Fruit fly (Drosophila melanogaster) whole organism, embryonic: ENCODE results near the gene rush.

Source experiments
- B-H2 ChIP-seq: fragments of 200-800 bp; sonication (Bioruptor generic); optimal IDR thresholded peaks from 2 replicates; lab custom pipeline; 2018; ENCODE audit warnings: missing biosample characterization, mild to moderate bottlenecking, missing genetic modification characterization
- Bgb ChIP-seq: fragments of 200-800 bp; sonication (Bioruptor generic); IDR thresholded peaks from 2 replicates; pipeline ENCODE4 v1.3.6; 2022; ENCODE audit warnings: missing biosample characterization, missing genetic modification characterization; ENCODE audit not compliant: partially characterized antibody
- CG10543 ChIP-seq: fragments of 200-800 bp; sonication (Bioruptor generic); optimal IDR thresholded peaks from 3 replicates; lab custom pipeline; 2017; ENCODE audit warnings: missing biosample characterization, mild to moderate bottlenecking, missing genetic modification characterization, moderate library complexity
- CG10565 ChIP-seq: fragments of 200-800 bp; sonication (Bioruptor generic); optimal IDR thresholded peaks from 3 replicates; lab custom pipeline; 2016; ENCODE audit warnings: missing biosample characterization, mild to moderate bottlenecking, missing genetic modification characterization
- CG11695 ChIP-seq: fragments of 200-800 bp; sonication (Bioruptor generic); IDR thresholded peaks from 3 replicates; pipeline ENCODE4 v1.3.6; 2022; ENCODE audit warnings: missing biosample characterization, missing genetic modification characterization
- CG12769 ChIP-seq: fragments of 200-800 bp; sonication (Bioruptor generic); optimal IDR thresholded peaks from 2 replicates; lab custom pipeline; 2019; ENCODE audit warnings: missing biosample characterization, mild to moderate bottlenecking, missing genetic modification characterization, moderate library complexity
- CG15479 ChIP-seq: fragments of 200-800 bp; sonication (Bioruptor generic); optimal IDR thresholded peaks from 3 replicates; lab custom pipeline; 2019; ENCODE audit warnings: missing biosample characterization, mild to moderate bottlenecking, missing genetic modification characterization, moderate library complexity
- CG17829 ChIP-seq: fragments of 200-800 bp; optimal IDR thresholded peaks from 2 replicates; lab custom pipeline; 2019; ENCODE audit warnings: missing biosample characterization, mild to moderate bottlenecking, missing genetic modification characterization, moderate library complexity
- CG31224 ChIP-seq: fragments of 200-800 bp; sonication (Bioruptor generic); IDR thresholded peaks from 2 replicates; pipeline ENCODE4 v1.3.6; 2022; ENCODE audit warnings: missing biosample characterization, missing genetic modification characterization
- CG3726 ChIP-seq: fragments of 200-800 bp; sonication (Bioruptor generic); IDR thresholded peaks from 3 replicates; pipeline ENCODE4, ENCODE4 v1.3.6; 2022; ENCODE audit warnings: missing biosample characterization, missing genetic modification characterization
- CG4404 ChIP-seq: fragments of 200-800 bp; sonication (Bioruptor generic); IDR thresholded peaks from 2 replicates; pipeline ENCODE4 v1.3.6; 2022; ENCODE audit warnings: missing biosample characterization, missing genetic modification characterization
- CG4730 ChIP-seq: fragments of 200-800 bp; sonication (Bioruptor generic); IDR thresholded peaks from 2 replicates; pipeline ENCODE4 v1.3.6; 2022; ENCODE audit warnings: missing biosample characterization, missing genetic modification characterization
- CG7357 ChIP-seq: fragments of 200-800 bp; sonication (Bioruptor generic); IDR thresholded peaks from 3 replicates; pipeline ENCODE4 v1.3.6; 2022; ENCODE audit warnings: missing biosample characterization, missing genetic modification characterization
- CG7745 ChIP-seq: fragments of 200-800 bp; sonication (Bioruptor generic); optimal IDR thresholded peaks from 2 replicates; lab custom pipeline; 2018; ENCODE audit warnings: missing biosample characterization, mild to moderate bottlenecking, missing genetic modification characterization, moderate library complexity
- CG9817 ChIP-seq: fragments of 200-800 bp; sonication (Bioruptor generic); optimal IDR thresholded peaks from 2 replicates; lab custom pipeline; 2018; ENCODE audit warnings: missing biosample characterization, mild to moderate bottlenecking, missing genetic modification characterization, moderate library complexity
- D19A ChIP-seq: fragments of 200-800 bp; optimal IDR thresholded peaks from 3 replicates; lab custom pipeline; 2019; ENCODE audit warnings: missing biosample characterization, mild to moderate bottlenecking, missing genetic modification characterization, moderate library complexity
- ERR ChIP-seq: fragments of 200-800 bp; sonication (Bioruptor generic); optimal IDR thresholded peaks from 2 replicates; lab custom pipeline; 2016; ENCODE audit warnings: missing biosample characterization, missing genetic modification characterization
- Gsc ChIP-seq: fragments of 200-800 bp; sonication (Bioruptor generic); IDR thresholded peaks from 2 replicates; pipeline ENCODE4 v1.3.6; 2022; ENCODE audit warnings: missing biosample characterization, missing genetic modification characterization
- HLH3B ChIP-seq: fragments of 200-800 bp; sonication (Bioruptor generic); IDR thresholded peaks from 2 replicates; pipeline ENCODE4 v1.3.6; 2022; ENCODE audit warnings: missing biosample characterization, missing genetic modification characterization
- Hey ChIP-seq: fragments of 200-800 bp; sonication (Bioruptor generic); optimal IDR thresholded peaks from 3 replicates; lab custom pipeline; 2018; ENCODE audit warnings: missing biosample characterization, mild to moderate bottlenecking, missing genetic modification characterization
- Mrtf ChIP-seq: fragments of 200-800 bp; sonication (Bioruptor generic); IDR thresholded peaks from 3 replicates; pipeline ENCODE4 v1.3.6; 2022; ENCODE audit warnings: missing biosample characterization, missing genetic modification characterization
- NFAT ChIP-seq: fragments of 200-800 bp; sonication (Bioruptor generic); IDR thresholded peaks from 2 replicates; pipeline ENCODE4 v1.3.6; 2022; ENCODE audit warnings: missing biosample characterization, missing genetic modification characterization
- NK7.1 ChIP-seq: fragments of 200-800 bp; sonication (Bioruptor generic); optimal IDR thresholded peaks from 3 replicates; lab custom pipeline; 2016; ENCODE audit warnings: missing biosample characterization, missing genetic modification characterization
- Nf-YA ChIP-seq: fragments of 200-800 bp; sonication (Bioruptor generic); IDR thresholded peaks from 2 replicates; pipeline ENCODE4 v1.3.6; 2022; ENCODE audit warnings: missing biosample characterization, missing genetic modification characterization
- Rfx ChIP-seq: fragments of 200-800 bp; sonication (Bioruptor generic); IDR thresholded peaks from 2 replicates; pipeline ENCODE4 v1.3.6; 2022; ENCODE audit warnings: missing biosample characterization, missing genetic modification characterization
- Sox102F ChIP-seq: fragments of 200-800 bp; sonication (Bioruptor generic); optimal IDR thresholded peaks from 2 replicates; lab custom pipeline; 2018; ENCODE audit warnings: missing biosample characterization, mild to moderate bottlenecking, missing genetic modification characterization, moderate library complexity
- Taf1 ChIP-seq: fragments of 200-800 bp; sonication (Bioruptor generic); IDR thresholded peaks from 2 replicates; pipeline ENCODE4 v1.3.6; 2022; ENCODE audit warnings: missing biosample characterization, missing genetic modification characterization
- Tbp ChIP-seq: fragments of >200 bp; optimal IDR thresholded peaks from 2 replicates; lab custom pipeline; 2018; ENCODE audit warnings: missing biosample characterization, missing genetic modification characterization
- Trl ChIP-seq, 3 experiments: fragments of >200 bp in 2 of 3; fragments of 200-800 bp in 1 of 3; sonication (Bioruptor generic) in 1 of 3; optimal IDR thresholded peaks; 2 replicates in 1 of 3; 3 replicates in 2 of 3; lab custom pipeline; 2016 to 2017; ENCODE audit warnings: missing biosample characterization in 1 of 3, missing genetic modification characterization in 1 of 3
- al ChIP-seq: fragments of 200-800 bp; sonication (Bioruptor generic); IDR thresholded peaks from 2 replicates; pipeline ENCODE4 v1.3.6; 2022; ENCODE audit warnings: missing biosample characterization, missing genetic modification characterization
- aop ChIP-seq: fragments of 200-800 bp; sonication (Bioruptor generic); IDR thresholded peaks from 2 replicates; pipeline ENCODE4 v1.3.6; 2022; ENCODE audit warnings: missing biosample characterization, missing genetic modification characterization
- ap ChIP-seq: fragments of 200-800 bp; sonication (Bioruptor generic); IDR thresholded peaks from 2 replicates; pipeline ENCODE4 v1.3.6; 2022; ENCODE audit warnings: missing biosample characterization, missing genetic modification characterization
- bab2 ChIP-seq: fragments of 200-800 bp; sonication (Bioruptor generic); optimal IDR thresholded peaks from 2 replicates; lab custom pipeline; 2016; ENCODE audit warnings: missing biosample characterization, missing genetic modification characterization
- caup ChIP-seq: fragments of 200-800 bp; sonication (Bioruptor generic); optimal IDR thresholded peaks from 3 replicates; lab custom pipeline; 2017; ENCODE audit warnings: missing biosample characterization, mild to moderate bottlenecking, missing genetic modification characterization, moderate library complexity; ENCODE audit not compliant: severe bottlenecking
- ci ChIP-seq: fragments of 200-800 bp; sonication (Bioruptor generic); IDR thresholded peaks from 3 replicates; pipeline ENCODE4 v1.3.6; 2022; ENCODE audit warnings: missing biosample characterization, missing genetic modification characterization
- crc ChIP-seq: fragments of 200-800 bp; sonication (Bioruptor generic); optimal IDR thresholded peaks from 2 replicates; lab custom pipeline; 2016; ENCODE audit warnings: missing biosample characterization, missing genetic modification characterization
- disco-r ChIP-seq: fragments of 200-800 bp; sonication (Bioruptor generic); optimal IDR thresholded peaks from 2 replicates; lab custom pipeline; 2016; ENCODE audit warnings: missing biosample characterization, missing genetic modification characterization
- dm ChIP-seq: fragments of 200-800 bp; sonication (Bioruptor generic); optimal IDR thresholded peaks from 3 replicates; lab custom pipeline; 2016; ENCODE audit warnings: missing biosample characterization, missing genetic modification characterization
- emc ChIP-seq: fragments of 200-800 bp; sonication (Bioruptor generic); optimal IDR thresholded peaks from 2 replicates; lab custom pipeline; 2016; ENCODE audit warnings: missing biosample characterization, missing genetic modification characterization
- eve ChIP-seq, 2 experiments: fragments of >200 bp; optimal IDR thresholded peaks; 2 replicates each; lab custom pipeline; 2017; ENCODE audit warnings: missing biosample characterization in 2 of 2, missing genetic modification characterization in 2 of 2
- fd3F ChIP-seq: fragments of 200-800 bp; sonication (Bioruptor generic); optimal IDR thresholded peaks from 2 replicates; lab custom pipeline; 2018; ENCODE audit warnings: missing biosample characterization, mild to moderate bottlenecking, missing genetic modification characterization, moderate library complexity
- gcm2 ChIP-seq: fragments of 200-800 bp; sonication (Bioruptor generic); optimal IDR thresholded peaks from 2 replicates; lab custom pipeline; 2016; ENCODE audit warnings: missing biosample characterization, missing genetic modification characterization
- ken ChIP-seq: fragments of 200-800 bp; sonication (Bioruptor generic); IDR thresholded peaks from 3 replicates; pipeline ENCODE4 v1.3.6; 2022; ENCODE audit warnings: missing biosample characterization, missing genetic modification characterization
- mld ChIP-seq: fragments of 200-800 bp; sonication (Bioruptor generic); IDR thresholded peaks from 3 replicates; pipeline ENCODE4 v1.3.6; 2022; ENCODE audit warnings: missing biosample characterization, missing genetic modification characterization; ENCODE audit not compliant: partially characterized antibody
- pfk ChIP-seq: fragments of 200-800 bp; sonication (Bioruptor generic); optimal IDR thresholded peaks from 2 replicates; lab custom pipeline; 2018; ENCODE audit warnings: missing biosample characterization, mild to moderate bottlenecking, missing genetic modification characterization, moderate library complexity
- repo ChIP-seq: fragments of 200-800 bp; sonication (Bioruptor generic); optimal IDR thresholded peaks from 2 replicates; lab custom pipeline; 2016; ENCODE audit warnings: missing biosample characterization, missing genetic modification characterization
- scrt ChIP-seq: fragments of 200-800 bp; sonication (Bioruptor generic); optimal IDR thresholded peaks from 2 replicates; lab custom pipeline; 2018; ENCODE audit warnings: missing biosample characterization, mild to moderate bottlenecking, missing genetic modification characterization, moderate library complexity
- sens-2 ChIP-seq: fragments of 200-800 bp; sonication (Bioruptor generic); IDR thresholded peaks from 2 replicates; pipeline ENCODE4 v1.3.6; 2022; ENCODE audit warnings: missing biosample characterization, missing genetic modification characterization
- stwl ChIP-seq: fragments of 200-800 bp; sonication (Bioruptor generic); optimal IDR thresholded peaks from 3 replicates; lab custom pipeline; 2018; ENCODE audit warnings: missing biosample characterization, mild to moderate bottlenecking, missing genetic modification characterization, moderate library complexity
- tgo ChIP-seq: fragments of 200-800 bp; sonication (Bioruptor generic); IDR thresholded peaks from 3 replicates; pipeline ENCODE4 v1.3.6; 2022; ENCODE audit warnings: missing biosample characterization, missing genetic modification characterization
- usp ChIP-seq: fragments of >200 bp; optimal IDR thresholded peaks from 2 replicates; lab custom pipeline; 2017; ENCODE audit warnings: missing biosample characterization, missing genetic modification characterization
- z ChIP-seq: fragments of 200-800 bp; sonication (Bioruptor generic); IDR thresholded peaks from 3 replicates; pipeline ENCODE4 v1.3.6; 2022; ENCODE audit warnings: missing biosample characterization, missing genetic modification characterization
- zfh1 ChIP-seq: fragments of 200-800 bp; sonication (Bioruptor generic); IDR thresholded peaks from 3 replicates; pipeline ENCODE4 v1.3.6; 2022; ENCODE audit warnings: missing biosample characterization, missing genetic modification characterization

The rush gene

DNA sequence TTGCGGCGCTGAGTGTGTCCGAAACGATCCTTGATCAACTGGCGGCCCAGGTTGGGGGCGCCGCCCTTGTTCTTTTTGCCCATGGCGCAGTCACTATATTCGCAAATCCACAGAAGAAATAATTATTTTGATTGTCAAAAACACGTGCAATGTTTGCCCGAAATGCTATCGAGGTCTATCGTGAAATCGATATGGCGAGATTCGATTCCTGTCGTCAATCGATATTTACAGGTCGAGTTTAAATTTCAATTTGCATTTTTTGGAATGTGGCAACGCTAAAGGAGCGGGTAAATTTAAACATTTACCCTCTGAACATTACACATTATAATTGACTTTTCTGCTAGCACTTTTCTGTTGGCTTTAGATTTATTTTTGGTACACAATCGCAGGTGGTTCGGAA is 14.3 kb upstream of the rush start, which contains the start of gene Ns3 (continued):
- TF ChIP-seq repo (no peak), aop (GFP tag; lab: Robert Waterston, UW) (no peak), CG9817 (tag; lab: Kevin White, UChicago) (no peak), CG10565 (GFP tag; lab: Kevin White, UChicago) (no peak), B-H2 (GFP tag; lab: Kevin White, UChicago) (no peak), Rfx (GFP tag; lab: Robert Waterston, UW) (no peak), Bgb (GFP tag; lab: Robert Waterston, UW) (peak; percentile 92), Sox102F (GFP tag; lab: Kevin White, UChicago) (no peak), crc (no peak), tgo (no peak), scrt (GFP tag; lab: Kevin White, UChicago) (no peak), CG11695 (GFP tag; lab: Robert Waterston, UW) (no peak), eve (GFP tag; optimal IDR thresholded peaks at IDR 0.05; lab: Kevin White, UChicago) (no peak), fd3F (GFP tag; lab: Kevin White, UChicago) (no peak), usp (GFP tag; lab: Kevin White, UChicago) (no peak), Mrtf (GFP tag; lab: Robert Waterston, UW) (no peak), dm (peak; percentile 93), emc (GFP tag; lab: Kevin White, UChicago) (no peak), HLH3B (GFP tag; lab: Robert Waterston, UW) (no peak), stwl (tag; lab: Kevin White, UChicago) (peak; percentile 62), NK7.1 (GFP tag; lab: Kevin White, UChicago) (no peak), CG4404 (no peak), CG12769 (no peak), Hey (no peak), ci (GFP tag; lab: Robert Waterston, UW) (no peak), Trl (optimal IDR thresholded peaks at IDR 0.05; lab: Kevin White, UChicago) (no peak), Trl (GFP tag; optimal IDR thresholded peaks at IDR 0.05; lab: Kevin White, UChicago) (no peak), caup (GFP tag; lab: Kevin White, UChicago) (no peak), CG4730 (GFP tag; lab: Robert Waterston, UW) (no peak), CG7745 (no peak), mld (GFP tag; lab: Robert Waterston, UW) (peak; percentile 77; the same call in 2 of the 3 replicates), zfh1 (GFP tag; lab: Robert Waterston, UW) (no peak), CG17829 (tag; lab: Kevin White, UChicago) (peak; percentile 18), D19A (tag; lab: Kevin White, UChicago) (no peak), Taf1 (GFP tag; lab: Robert Waterston, UW) (no peak), al (GFP tag; lab: Robert Waterston, UW) (no peak), CG3726 (GFP tag; lab: Robert Waterston, UW) (no peak), CG10543 (GFP tag; lab: Kevin White, UChicago) (no peak), disco-r (GFP tag; lab: Kevin White, UChicago) (no peak), bab2 (no peak), ERR (GFP tag; lab: Kevin White, UChicago) (no peak), z (GFP tag; lab: Robert Waterston, UW) (no peak), sens-2 (GFP tag; lab: Robert Waterston, UW) (no peak), CG31224 (no peak), ap (GFP tag; lab: Robert Waterston, UW) (no peak), CG15479 (GFP tag; lab: Kevin White, UChicago) (peak; percentile 2), Tbp (GFP tag; lab: Kevin White, UChicago) (no peak), Gsc (GFP tag; lab: Robert Waterston, UW) (no peak), Nf-YA (GFP tag; lab: Robert Waterston, UW) (no peak), CG7357 (GFP tag; lab: Robert Waterston, UW) (no peak), NFAT (GFP tag; lab: Robert Waterston, UW) (no peak), ken (GFP tag; lab: Robert Waterston, UW) (no peak), pfk (no peak), gcm2 (GFP tag; lab: Kevin White, UChicago) (no peak)
